Fruit fly (Drosophila melanogaster) whole organism, pupa: ENCODE data around the gene ZC3H3.

ENCODE experiments used
- CG10348 ChIP-seq: fragments of 200-800 bp; sonication (Bioruptor generic); IDR thresholded peaks from 2 replicates; pipeline ENCODE4 v1.3.6; 2022; ENCODE audit warnings: missing biosample characterization, missing genetic modification characterization
- CG12605 ChIP-seq: fragments of 200-800 bp; sonication (Bioruptor generic); IDR thresholded peaks from 2 replicates; pipeline ENCODE4 v1.3.6; 2022; ENCODE audit warnings: missing biosample characterization, missing genetic modification characterization
- CG13204 ChIP-seq: fragments of 200-800 bp; sonication (Bioruptor generic); optimal IDR thresholded peaks from 2 replicates; lab custom pipeline; 2018; ENCODE audit warnings: missing biosample characterization, mild to moderate bottlenecking, missing genetic modification characterization, moderate library complexity
- CG14655 ChIP-seq: fragments of 200-800 bp; sonication (Bioruptor generic); optimal IDR thresholded peaks from 3 replicates; lab custom pipeline; 2017; ENCODE audit warnings: mild to moderate bottlenecking, missing biosample characterization, missing genetic modification reagents, missing genetic modification characterization
- CG15710 ChIP-seq: fragments of 200-800 bp; sonication (Bioruptor generic); optimal IDR thresholded peaks from 2 replicates; lab custom pipeline; 2018; ENCODE audit warnings: missing biosample characterization, mild to moderate bottlenecking, missing genetic modification characterization, moderate library complexity
- CG17806 ChIP-seq: fragments of 200-800 bp; sonication (Bioruptor generic); optimal IDR thresholded peaks from 2 replicates; lab custom pipeline; 2018; ENCODE audit warnings: missing biosample characterization, mild to moderate bottlenecking, missing genetic modification characterization, moderate library complexity
- CG32121 ChIP-seq: fragments of 200-800 bp; sonication (Bioruptor generic); IDR thresholded peaks from 2 replicates; pipeline ENCODE4 v1.3.6; 2022; ENCODE audit warnings: missing biosample characterization, missing genetic modification characterization
- CG34367 ChIP-seq: fragments of 200-800 bp; sonication (Bioruptor generic); optimal IDR thresholded peaks from 2 replicates; lab custom pipeline; 2018; ENCODE audit warnings: missing biosample characterization, mild to moderate bottlenecking, missing genetic modification characterization
- CG4496 ChIP-seq: fragments of 200-800 bp; sonication (Bioruptor generic); IDR thresholded peaks from 3 replicates; pipeline ENCODE4 v1.3.6; 2022; ENCODE audit warnings: missing biosample characterization, missing genetic modification characterization
- CG8159 ChIP-seq: fragments of 200-800 bp; sonication (Bioruptor generic); optimal IDR thresholded peaks from 3 replicates; lab custom pipeline; 2018; ENCODE audit warnings: missing biosample characterization, mild to moderate bottlenecking, missing genetic modification characterization, moderate library complexity
- CG8301 ChIP-seq: fragments of 200-800 bp; sonication (Bioruptor generic); optimal IDR thresholded peaks from 2 replicates; lab custom pipeline; 2018; ENCODE audit warnings: missing biosample characterization, mild to moderate bottlenecking, missing genetic modification characterization
- CG9948 ChIP-seq: fragments of 200-800 bp; sonication (Bioruptor generic); optimal IDR thresholded peaks from 2 replicates; lab custom pipeline; 2018; ENCODE audit warnings: missing biosample characterization, mild to moderate bottlenecking, missing genetic modification characterization, moderate library complexity
- D1 ChIP-seq: fragments of 200-800 bp; sonication (Bioruptor generic); optimal IDR thresholded peaks from 2 replicates; lab custom pipeline; 2018; ENCODE audit warnings: missing biosample characterization, mild to moderate bottlenecking, missing genetic modification characterization, moderate library complexity
- EcR ChIP-seq: fragments of 200-800 bp; sonication (Bioruptor generic); optimal IDR thresholded peaks from 3 replicates; lab custom pipeline; 2019; ENCODE audit warnings: missing biosample characterization, missing genetic modification characterization, mild to moderate bottlenecking, moderate library complexity, missing genetic modification reagents
- Ets98B ChIP-seq: fragments of 200-800 bp; sonication (Bioruptor generic); IDR thresholded peaks from 2 replicates; pipeline ENCODE4 v1.3.6; 2022; ENCODE audit warnings: missing biosample characterization, missing genetic modification characterization
- Pif1A ChIP-seq: fragments of 200-800 bp; sonication (Bioruptor generic); optimal IDR thresholded peaks from 3 replicates; lab custom pipeline; 2016; ENCODE audit warnings: missing biosample characterization, missing genetic modification characterization
- Pif1B ChIP-seq: fragments of 200-800 bp; sonication (Bioruptor generic); optimal IDR thresholded peaks from 3 replicates; lab custom pipeline; 2016; ENCODE audit warnings: missing biosample characterization, missing genetic modification characterization
- Snoo ChIP-seq: fragments of 200-800 bp; sonication (Bioruptor generic); optimal IDR thresholded peaks from 3 replicates; lab custom pipeline; 2017; ENCODE audit warnings: missing biosample characterization, mild to moderate bottlenecking, missing genetic modification characterization, inconsistent platforms
- fd96Ca ChIP-seq: fragments of 200-800 bp; sonication (Bioruptor generic); IDR thresholded peaks from 3 replicates; pipeline ENCODE4 v1.3.6; 2022; ENCODE audit warnings: missing biosample characterization, missing genetic modification characterization
- gl ChIP-seq: fragments of 200-800 bp; sonication (Bioruptor generic); optimal IDR thresholded peaks from 2 replicates; lab custom pipeline; 2018; ENCODE audit warnings: missing biosample characterization, mild to moderate bottlenecking, missing genetic modification characterization

Gene ZC3H3

dm6 chr3L:8541669-8542068 is 32.1 kb upstream of the ZC3H3 start:
- no peak for TF ChIP-seq CG12605 (GFP tag; lab: Robert Waterston, UW)

DNA sequence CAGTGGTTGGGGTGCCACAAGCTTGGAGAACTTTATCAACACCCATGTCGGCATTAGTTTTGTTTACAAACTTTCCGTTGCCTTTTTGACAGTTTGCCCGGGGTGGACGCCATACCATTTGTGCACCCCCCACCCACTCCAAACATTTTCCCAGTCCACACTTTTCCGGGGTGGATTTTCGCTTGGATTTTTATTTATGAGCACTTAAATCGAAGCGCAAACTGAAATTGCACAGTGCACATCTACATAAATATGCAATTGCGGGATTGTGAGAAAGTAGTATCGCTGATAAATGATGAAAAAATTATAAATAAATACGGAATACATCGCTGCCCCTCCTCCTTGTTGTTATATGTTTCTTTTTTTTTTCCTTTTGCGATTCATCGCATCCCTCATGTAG is 30.9 kb upstream of the ZC3H3 start:
- TF ChIP-seq CG9948 (tag; lab: Kevin White, UChicago) (no peak), CG13204 (GFP tag; lab: Kevin White, UChicago) (no peak), EcR (GFP tag; lab: Kevin White, UChicago) (no peak), gl (tag; lab: Kevin White, UChicago) (no peak), Pif1B (GFP tag; lab: Kevin White, UChicago) (no peak), fd96Ca (no peak), CG32121 (no peak), CG15710 (tag; lab: Kevin White, UChicago) (no peak)

DNA sequence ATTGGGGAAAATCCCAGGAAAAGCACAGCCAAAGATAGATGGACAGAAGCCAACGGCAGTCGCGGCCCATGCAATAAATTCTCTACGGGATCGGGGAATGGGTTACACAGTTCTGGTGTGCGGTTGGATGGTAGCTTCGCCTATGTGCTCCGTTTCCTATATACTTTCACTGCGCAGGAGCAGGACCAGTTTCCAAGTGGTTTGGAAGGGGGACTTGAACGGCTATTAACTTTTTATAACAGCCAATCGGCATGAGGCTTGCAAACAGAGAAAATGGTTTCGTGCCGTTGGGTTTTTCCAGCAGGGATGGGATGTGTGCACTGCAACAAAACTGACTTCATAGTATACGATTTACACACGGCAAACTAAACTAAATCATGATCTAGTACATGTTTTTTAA is 28.8 kb upstream of the ZC3H3 start:
- TF ChIP-seq CG12605 (GFP tag; lab: Robert Waterston, UW) (no peak), Pif1B (GFP tag; lab: Kevin White, UChicago) (no peak), CG32121 (no peak), gl (tag; lab: Kevin White, UChicago) (no peak), CG9948 (tag; lab: Kevin White, UChicago) (no peak), CG4496 (GFP tag; lab: Robert Waterston, UW) (no peak), CG34367 (tag; lab: Kevin White, UChicago) (no peak), CG15710 (tag; lab: Kevin White, UChicago) (no peak), EcR (GFP tag; lab: Kevin White, UChicago) (no peak)

DNA sequence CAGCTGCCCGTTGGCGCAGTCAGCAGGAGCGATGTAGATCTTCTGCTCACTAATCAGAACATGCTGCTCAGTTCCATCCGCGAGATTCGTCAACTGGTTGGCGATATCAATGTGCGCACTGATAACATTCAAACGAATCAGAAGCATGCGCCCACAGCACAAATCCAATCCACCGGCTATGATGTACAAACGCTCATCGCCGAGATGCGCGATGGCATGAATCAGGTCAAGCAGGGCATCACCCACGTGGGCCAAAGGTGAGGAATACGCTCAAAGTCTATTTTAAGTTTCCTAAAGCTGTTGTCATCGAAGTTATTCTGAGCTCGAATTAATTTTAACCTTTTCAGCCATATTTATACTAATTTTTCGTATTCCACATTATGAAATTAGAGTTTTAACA is 26.8 kb upstream of the ZC3H3 start:
- no peak for TF ChIP-seq CG17806 (tag; lab: Kevin White, UChicago)

DNA sequence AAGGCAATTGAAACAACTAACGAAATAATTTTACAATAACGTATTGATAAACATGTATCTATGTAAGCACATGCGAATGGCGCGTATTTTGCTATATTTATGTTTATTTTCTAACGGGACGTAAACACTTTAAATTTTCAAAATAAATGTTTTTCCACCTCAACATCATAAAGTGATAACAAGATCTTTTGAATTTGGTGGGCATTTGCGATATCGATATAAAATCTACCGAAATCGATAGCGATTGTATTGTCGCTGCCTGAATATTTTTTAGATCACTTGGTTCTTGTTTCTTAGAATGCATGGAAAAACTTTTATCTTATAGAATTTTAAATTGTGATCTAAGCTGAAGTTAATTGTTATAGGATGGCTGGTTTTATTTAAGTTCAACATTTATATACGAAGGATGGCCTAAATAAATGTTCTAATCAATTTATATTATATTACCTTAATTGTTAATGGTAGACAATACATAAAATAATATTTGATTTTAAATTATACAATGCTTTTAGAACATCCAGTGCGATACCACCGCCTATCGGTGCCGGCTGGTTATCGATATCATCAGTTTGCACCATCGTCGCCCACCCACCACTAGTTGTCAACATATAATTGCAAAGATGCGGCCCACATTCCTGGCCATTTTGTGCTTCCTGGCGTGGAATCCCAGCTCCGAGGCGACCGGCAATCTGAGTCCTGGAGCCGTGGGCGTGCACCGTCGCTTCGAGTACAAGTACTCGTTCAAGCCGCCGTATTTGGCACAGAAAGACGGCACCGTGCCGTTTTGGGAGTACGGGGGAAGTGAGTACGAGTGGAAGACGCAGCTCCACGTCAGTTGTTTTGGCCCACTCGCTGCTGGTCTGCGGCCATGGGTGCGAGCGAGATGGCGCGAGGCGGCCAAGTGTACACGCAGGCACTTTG is 25.1 kb upstream of the ZC3H3 start, which contains the start of gene ergic53:
ergic53 (plus strand) TSS at position 592 of the 921 bp plus-strand sequence.
- TF ChIP-seq CG4496 (GFP tag; lab: Robert Waterston, UW) (0 out of 3 replicates have a peak, but pooled peaks have one; percentile 14), CG17806 (tag; lab: Kevin White, UChicago) (no peak)

dm6 chr3L:8529701-8530100 is 20.1 kb upstream of the ZC3H3 start:
- no peak for TF ChIP-seq CG14655
- TF ChIP-seq CG8159 (tag; lab: Kevin White, UChicago): no peak
- no peak for TF ChIP-seq CG8301
- no peak for TF ChIP-seq CG15710 (tag; lab: Kevin White, UChicago)
- TF ChIP-seq CG34367 (tag; lab: Kevin White, UChicago): no peak
- TF ChIP-seq Pif1B (GFP tag; lab: Kevin White, UChicago): no peak
- TF ChIP-seq Snoo: no peak
- no peak for TF ChIP-seq EcR (GFP tag; lab: Kevin White, UChicago)
- no peak for TF ChIP-seq Pif1A (GFP tag; lab: Kevin White, UChicago)
- TF ChIP-seq, all 21 proteins: peak for 0

dm6 chr3L:8528546-8528945 is 19.0 kb upstream of the ZC3H3 start:
- TF ChIP-seq CG10348 (no peak), CG14655 (no peak), CG15710 (tag; lab: Kevin White, UChicago) (no peak), EcR (GFP tag; lab: Kevin White, UChicago) (no peak), CG12605 (GFP tag; lab: Robert Waterston, UW) (no peak), Pif1A (GFP tag; lab: Kevin White, UChicago) (no peak), Ets98B (GFP tag; lab: Robert Waterston, UW) (no peak), D1 (tag; lab: Kevin White, UChicago) (no peak), CG9948 (tag; lab: Kevin White, UChicago) (no peak)
- TF ChIP-seq, all 21 proteins: peak for 0

- no peak for TF ChIP-seq fd96Ca
- TF ChIP-seq, all 21 proteins: peak for 0
Observed at dm6 chr3L:8527829-8528228, 18.3 kb upstream of the ZC3H3 start.
